Worm (Caenorhabditis elegans): ENCODE results near the gene F47E1.4.
A peak's percentile ranks its signal among the peaks of the same experiment; 100 is the strongest.

F47E1.4 gene

ce11 chrX:9081212-9081611 is 18.6 kb downstream of the F47E1.4 start:
- TF ChIP-seq ets-7 (tag; optimal IDR thresholded peaks at IDR 0.05) (no peak), sea-1 (GFP tag; conservative IDR thresholded peaks at IDR 0.05) (no peak), tbx-37 (GFP tag; conservative IDR thresholded peaks at IDR 0.05) (no peak), hnd-1 (tag; optimal IDR thresholded peaks at IDR 0.05) (no peak), pes-1 (GFP tag; IDR thresholded peaks at IDR 0.05) (no peak), hmg-4 (GFP tag; optimal IDR thresholded peaks at IDR 0.05) (no peak), flt-1 (GFP tag; IDR thresholded peaks at IDR 0.05) (no peak), ama-1 (optimal IDR thresholded peaks at IDR 0.05) (no peak), tbx-11 (GFP tag; IDR thresholded peaks at IDR 0.05) (no peak), ceh-36 (tag; optimal IDR thresholded peaks at IDR 0.05) (no peak), ceh-13 (GFP tag; optimal IDR thresholded peaks at IDR 0.05) (no peak), B0310.2 (tag; optimal IDR thresholded peaks at IDR 0.05) (no peak), tra-4 (tag; optimal IDR thresholded peaks at IDR 0.05) (no peak), scrt-1 (GFP tag; IDR thresholded peaks at IDR 0.05) (no peak), hmbx-1 (tag; optimal IDR thresholded peaks at IDR 0.05) (no peak), F13C5.2 (tag; optimal IDR thresholded peaks at IDR 0.05) (no peak), aly-1 (tag; optimal IDR thresholded peaks at IDR 0.05) (no peak)

ce11 chrX:9082646-9083045 is 20.0 kb downstream of the F47E1.4 start, which contains the start of gene ajm-1:
Gene ajm-1 (plus strand): TSS chrX:9082946.
- TF ChIP-seq sea-1 (GFP tag; conservative IDR thresholded peaks at IDR 0.05): no peak
- TF ChIP-seq B0310.2 (tag; optimal IDR thresholded peaks at IDR 0.05): no peak
- no peak for TF ChIP-seq hmg-4 (GFP tag; optimal IDR thresholded peaks at IDR 0.05)
- TF ChIP-seq hmbx-1 (tag; optimal IDR thresholded peaks at IDR 0.05): no peak
- TF ChIP-seq flt-1 (GFP tag; IDR thresholded peaks at IDR 0.05): no peak
- no peak for TF ChIP-seq tra-4 (tag; optimal IDR thresholded peaks at IDR 0.05)
- TF ChIP-seq ceh-36 (tag; optimal IDR thresholded peaks at IDR 0.05): no peak
- TF ChIP-seq ama-1 (optimal IDR thresholded peaks at IDR 0.05): no peak
- no peak for TF ChIP-seq hnd-1 (tag; optimal IDR thresholded peaks at IDR 0.05)
- TF ChIP-seq tbx-37 (GFP tag; conservative IDR thresholded peaks at IDR 0.05): no peak
- TF ChIP-seq ets-7 (tag; optimal IDR thresholded peaks at IDR 0.05): no peak
- no peak for TF ChIP-seq F13C5.2 (tag; optimal IDR thresholded peaks at IDR 0.05)
- no peak for TF ChIP-seq scrt-1 (GFP tag; IDR thresholded peaks at IDR 0.05)
- TF ChIP-seq ceh-13 (GFP tag; optimal IDR thresholded peaks at IDR 0.05): no peak
- TF ChIP-seq aly-1 (tag; optimal IDR thresholded peaks at IDR 0.05): no peak
- no peak for TF ChIP-seq pes-1 (GFP tag; IDR thresholded peaks at IDR 0.05)
- no peak for TF ChIP-seq tbx-11 (GFP tag; IDR thresholded peaks at IDR 0.05)

ce11 chrX:9085864-9086263 is 23.2 kb downstream of the F47E1.4 start:
- TF ChIP-seq hmbx-1 (tag; optimal IDR thresholded peaks at IDR 0.05) (no peak), hmg-4 (GFP tag; optimal IDR thresholded peaks at IDR 0.05) (no peak), B0310.2 (tag; optimal IDR thresholded peaks at IDR 0.05) (no peak), tra-4 (tag; optimal IDR thresholded peaks at IDR 0.05) (no peak), aly-1 (tag; optimal IDR thresholded peaks at IDR 0.05) (no peak), tbx-37 (GFP tag; conservative IDR thresholded peaks at IDR 0.05) (no peak), ets-7 (tag; optimal IDR thresholded peaks at IDR 0.05) (no peak), flt-1 (GFP tag; IDR thresholded peaks at IDR 0.05) (no peak), tbx-11 (GFP tag; IDR thresholded peaks at IDR 0.05) (no peak), ceh-13 (GFP tag; optimal IDR thresholded peaks at IDR 0.05) (no peak), pes-1 (GFP tag; IDR thresholded peaks at IDR 0.05) (no peak), sea-1 (GFP tag; conservative IDR thresholded peaks at IDR 0.05) (no peak), ceh-36 (tag; optimal IDR thresholded peaks at IDR 0.05) (no peak), ama-1 (optimal IDR thresholded peaks at IDR 0.05) (no peak), hnd-1 (tag; optimal IDR thresholded peaks at IDR 0.05) (no peak)

ce11 chrX:9088620-9089019 is 26.0 kb downstream of the F47E1.4 start:
- TF ChIP-seq hmbx-1 (tag; optimal IDR thresholded peaks at IDR 0.05) (no peak), aly-1 (tag; optimal IDR thresholded peaks at IDR 0.05) (no peak), scrt-1 (GFP tag; IDR thresholded peaks at IDR 0.05) (no peak), tbx-37 (GFP tag; conservative IDR thresholded peaks at IDR 0.05) (no peak), pes-1 (GFP tag; IDR thresholded peaks at IDR 0.05) (no peak), ets-7 (tag; optimal IDR thresholded peaks at IDR 0.05) (no peak), tra-4 (tag; optimal IDR thresholded peaks at IDR 0.05) (no peak), hnd-1 (tag; optimal IDR thresholded peaks at IDR 0.05) (no peak), hmg-4 (GFP tag; optimal IDR thresholded peaks at IDR 0.05) (no peak), ama-1 (optimal IDR thresholded peaks at IDR 0.05) (no peak), ceh-13 (GFP tag; optimal IDR thresholded peaks at IDR 0.05) (no peak), ceh-36 (tag; optimal IDR thresholded peaks at IDR 0.05) (no peak), sea-1 (GFP tag; conservative IDR thresholded peaks at IDR 0.05) (no peak), F13C5.2 (tag; optimal IDR thresholded peaks at IDR 0.05) (no peak), B0310.2 (tag; optimal IDR thresholded peaks at IDR 0.05) (no peak), tbx-11 (GFP tag; IDR thresholded peaks at IDR 0.05) (no peak), flt-1 (GFP tag; IDR thresholded peaks at IDR 0.05) (no peak)

ce11 chrX:9089536-9089935 is 26.9 kb downstream of the F47E1.4 start:
- TF ChIP-seq sea-1 (GFP tag; conservative IDR thresholded peaks at IDR 0.05) (0 out of 2 replicates have a peak, but pooled peaks have one; percentile 49), hmg-4 (GFP tag; optimal IDR thresholded peaks at IDR 0.05) (peak; percentile 51), tbx-11 (GFP tag; IDR thresholded peaks at IDR 0.05) (no peak)

ce11 chrX:9090562-9090961 is 27.9 kb downstream of the F47E1.4 start:
- peak; percentile 55 for TF ChIP-seq pes-1 (GFP tag; IDR thresholded peaks at IDR 0.05)

ce11 chrX:9091380-9091779 is 28.8 kb downstream of the F47E1.4 start:
- peak; percentile 67; the same call in 1 of the 2 replicates for TF ChIP-seq sea-1 (GFP tag; conservative IDR thresholded peaks at IDR 0.05)
- TF ChIP-seq scrt-1 (GFP tag; IDR thresholded peaks at IDR 0.05): peak; percentile 64
- 0 out of 2 replicates have a peak, but pooled peaks have one; percentile 7 for TF ChIP-seq tbx-11 (GFP tag; IDR thresholded peaks at IDR 0.05)
- TF ChIP-seq ceh-13 (GFP tag; optimal IDR thresholded peaks at IDR 0.05): no peak
- no peak for TF ChIP-seq hmbx-1 (tag; optimal IDR thresholded peaks at IDR 0.05)
- no peak for TF ChIP-seq B0310.2 (tag; optimal IDR thresholded peaks at IDR 0.05)
- TF ChIP-seq ets-7 (tag; optimal IDR thresholded peaks at IDR 0.05): peak; percentile 9
- peak; percentile 74 for TF ChIP-seq flt-1 (GFP tag; IDR thresholded peaks at IDR 0.05)
- TF ChIP-seq hmg-4 (GFP tag; optimal IDR thresholded peaks at IDR 0.05): peak; percentile 40
- TF ChIP-seq hnd-1 (tag; optimal IDR thresholded peaks at IDR 0.05): peak; percentile 44
- peak; percentile 66 for TF ChIP-seq tbx-37 (GFP tag; conservative IDR thresholded peaks at IDR 0.05)
- peak; percentile 19 for TF ChIP-seq F13C5.2 (tag; optimal IDR thresholded peaks at IDR 0.05)
- TF ChIP-seq ama-1 (optimal IDR thresholded peaks at IDR 0.05): no peak
- TF ChIP-seq ceh-36 (tag; optimal IDR thresholded peaks at IDR 0.05): peak; percentile 40
- TF ChIP-seq aly-1 (tag; optimal IDR thresholded peaks at IDR 0.05): no peak
- peak; percentile 85 for TF ChIP-seq pes-1 (GFP tag; IDR thresholded peaks at IDR 0.05)
- no peak for TF ChIP-seq tra-4 (tag; optimal IDR thresholded peaks at IDR 0.05)

Measured in whole organism, early embryonic.